Fruit fly (Drosophila melanogaster) S2 (cell line): ENCODE measurements around the gene CG11911.

ENCODE experiments used
- CG8478 ChIP-seq: fragments of >200 bp; optimal IDR thresholded peaks from 2 replicates; lab custom pipeline; 2018
- CTCF ChIP-seq, 2 experiments: fragments of >200 bp; optimal IDR thresholded peaks; 2 replicates each; lab custom pipeline; 2018

DNA sequence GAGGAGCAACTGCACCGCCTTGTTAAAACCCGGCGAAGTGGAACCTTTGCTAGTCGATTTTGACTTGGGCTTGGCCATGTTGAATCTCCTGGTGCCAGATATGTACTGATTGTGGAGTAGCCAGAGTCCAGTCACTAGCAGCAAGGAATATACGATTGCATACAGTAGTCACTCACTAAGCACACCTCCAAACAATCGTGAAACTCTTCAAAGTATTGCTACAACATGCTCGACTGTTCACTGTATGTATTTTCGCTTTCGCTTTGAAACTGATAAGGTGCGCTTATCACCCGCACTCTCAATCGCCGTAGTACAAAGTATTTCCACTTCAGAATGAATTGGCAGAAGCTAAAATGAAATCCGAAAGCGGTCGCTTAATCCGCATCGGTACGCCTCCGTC lies 34.6 kb downstream of the CG11911 start:
- TF ChIP-seq CTCF (optimal IDR thresholded peaks at IDR 0.05; lab: Kevin White, UChicago) (no peak), CG8478 (no peak)
